Worm (Caenorhabditis elegans) whole organism, L3 larva: Measurements from ENCODE around the gene F02E8.4.

Experiments
- ZK546.5 ChIP-seq: sonication (generic microtip); optimal IDR thresholded peaks from 2 replicates; lab custom pipeline; 2017; ENCODE audit warnings: missing biosample characterization, missing genetic modification characterization
- aly-2 ChIP-seq: fragments of 150-350 bp; optimal IDR thresholded peaks from 2 replicates; lab custom pipeline; 2014; ENCODE audit warnings: missing biosample characterization, missing genetic modification characterization
- ceh-28 ChIP-seq: fragments of 150-350 bp; optimal IDR thresholded peaks from 2 replicates; lab custom pipeline; 2014; ENCODE audit warnings: missing biosample characterization, missing genetic modification reagents, missing genetic modification characterization
- ceh-9 ChIP-seq: sonication (generic microtip); optimal IDR thresholded peaks from 2 replicates; lab custom pipeline; 2018; ENCODE audit warnings: missing biosample characterization, missing genetic modification characterization
- egl-27 ChIP-seq: sonication (generic microtip); optimal IDR thresholded peaks from 4 replicates; lab custom pipeline; 2017; ENCODE audit warnings: missing biosample characterization, missing genetic modification reagents, missing genetic modification characterization
- egl-5 ChIP-seq: fragments of 150-350 bp; optimal IDR thresholded peaks from 2 replicates; lab custom pipeline; 2017; ENCODE audit warnings: missing biosample characterization, missing genetic modification reagents, missing genetic modification characterization, inconsistent platforms
- elt-1 ChIP-seq: fragments of 150-350 bp; optimal IDR thresholded peaks from 2 replicates; lab custom pipeline; 2014; ENCODE audit warnings: missing biosample characterization, missing genetic modification characterization
- elt-2 ChIP-seq: sonication (generic microtip); optimal IDR thresholded peaks from 2 replicates; lab custom pipeline; 2016; ENCODE audit warnings: missing genetic modification reagents, mild to moderate bottlenecking, missing genetic modification characterization, missing compliant biosample characterization
- eor-1 ChIP-seq, 2 experiments: fragments of 150-350 bp; optimal IDR thresholded peaks; 2 replicates each; lab custom pipeline; 2014 to 2018; ENCODE audit warnings: missing biosample characterization in 2 of 2, missing genetic modification characterization in 2 of 2
- fkh-10 ChIP-seq: sonication (generic microtip); optimal IDR thresholded peaks from 2 replicates; lab custom pipeline; 2017; ENCODE audit warnings: missing biosample characterization, missing genetic modification reagents, missing genetic modification characterization
- fkh-2 ChIP-seq: fragments of 150-350 bp; optimal IDR thresholded peaks from 2 replicates; lab custom pipeline; 2014; ENCODE audit warnings: missing biosample characterization, missing genetic modification reagents, missing genetic modification characterization
- jun-1 ChIP-seq: fragments of 150-350 bp; optimal IDR thresholded peaks from 2 replicates; lab custom pipeline; 2014; ENCODE audit warnings: missing biosample characterization, missing genetic modification reagents, missing genetic modification characterization
- lin-39 ChIP-seq: fragments of 150-350 bp; optimal IDR thresholded peaks from 2 replicates; lab custom pipeline; 2018; ENCODE audit warnings: missing biosample characterization, missing genetic modification reagents, missing genetic modification characterization
- mml-1 ChIP-seq: fragments of 150-350 bp; sonication (generic microtip); optimal IDR thresholded peaks from 3 replicates; lab custom pipeline; 2014; ENCODE audit warnings: missing biosample characterization, missing genetic modification characterization
- nhr-12 ChIP-seq: fragments of 150-350 bp; optimal IDR thresholded peaks from 2 replicates; lab custom pipeline; 2014; ENCODE audit warnings: missing biosample characterization, missing genetic modification characterization
- nhr-237 ChIP-seq: fragments of 150-350 bp; optimal IDR thresholded peaks from 2 replicates; lab custom pipeline; 2014; ENCODE audit warnings: missing biosample characterization, missing genetic modification characterization
- nhr-25 ChIP-seq: sonication (generic microtip); optimal IDR thresholded peaks from 2 replicates; lab custom pipeline; 2017; ENCODE audit warnings: missing biosample characterization, missing genetic modification characterization
- nhr-43 ChIP-seq: sonication (generic microtip); optimal IDR thresholded peaks from 2 replicates; lab custom pipeline; 2016; ENCODE audit warnings: mild to moderate bottlenecking, missing genetic modification characterization, missing compliant biosample characterization; ENCODE audit not compliant: poor library complexity, severe bottlenecking
- nhr-76 ChIP-seq: fragments of 150-350 bp; sonication (generic microtip); optimal IDR thresholded peaks from 5 replicates; lab custom pipeline; 2014; ENCODE audit warnings: missing biosample characterization, missing genetic modification characterization
- nhr-77 ChIP-seq: fragments of 150-350 bp; optimal IDR thresholded peaks from 2 replicates; lab custom pipeline; 2014; ENCODE audit warnings: missing biosample characterization, missing genetic modification characterization
- pha-4 ChIP-seq: fragments of 150-350 bp; optimal IDR thresholded peaks from 2 replicates; lab custom pipeline; 2014; ENCODE audit warnings: missing biosample characterization, missing genetic modification reagents, missing genetic modification characterization
- pqm-1 ChIP-seq: fragments of 150-350 bp; optimal IDR thresholded peaks from 2 replicates; lab custom pipeline; 2017; ENCODE audit warnings: missing biosample characterization, missing genetic modification characterization, inconsistent platforms
- sea-2 ChIP-seq: fragments of 150-350 bp; sonication (generic microtip); optimal IDR thresholded peaks from 4 replicates; lab custom pipeline; 2014; ENCODE audit warnings: missing biosample characterization, missing genetic modification reagents, missing genetic modification characterization
- skn-1 ChIP-seq: fragments of 150-350 bp; optimal IDR thresholded peaks from 2 replicates; lab custom pipeline; 2014; ENCODE audit warnings: missing biosample characterization, missing genetic modification characterization
- snpc-4 ChIP-seq: fragments of 150-350 bp; optimal IDR thresholded peaks from 2 replicates; lab custom pipeline; 2014; ENCODE audit warnings: missing biosample characterization, missing genetic modification characterization
- tbx-2 ChIP-seq: sonication (generic microtip); optimal IDR thresholded peaks from 2 replicates; lab custom pipeline; 2016; ENCODE audit warnings: mild to moderate bottlenecking, missing genetic modification characterization, missing compliant biosample characterization
- unc-39 ChIP-seq: sonication (generic microtip); optimal IDR thresholded peaks from 4 replicates; lab custom pipeline; 2017; ENCODE audit warnings: missing biosample characterization, missing genetic modification characterization
- zag-1 ChIP-seq: fragments of 150-350 bp; optimal IDR thresholded peaks from 2 replicates; lab custom pipeline; 2014; ENCODE audit warnings: missing biosample characterization, missing genetic modification characterization
- ztf-11 ChIP-seq: fragments of 150-350 bp; optimal IDR thresholded peaks from 2 replicates; lab custom pipeline; 2014; ENCODE audit warnings: missing biosample characterization, missing genetic modification characterization
- ztf-4 ChIP-seq: fragments of 150-350 bp; optimal IDR thresholded peaks from 2 replicates; lab custom pipeline; 2014; ENCODE audit warnings: missing biosample characterization, missing genetic modification characterization

F02E8.4 gene

ce11 chrX:4469297-4469816, 15.4 kb downstream of the F02E8.4 start, which contains the start of gene asb-2 (continued):
- peak; percentile 63 for TF ChIP-seq jun-1 (tag; lab: Kevin White, UChicago)
- peak; percentile 33 for TF ChIP-seq ceh-28 (tag; lab: Kevin White, UChicago)
- TF ChIP-seq pqm-1 (tag; lab: Kevin White, UChicago): peak; percentile 69
- TF ChIP-seq aly-2 (tag; lab: Kevin White, UChicago): no peak
- peak; percentile 41 for TF ChIP-seq ztf-4 (tag; lab: Kevin White, UChicago)
- TF ChIP-seq nhr-25: peak; percentile 97
- TF ChIP-seq ztf-11 (tag; lab: Kevin White, UChicago): no peak
- no peak for TF ChIP-seq eor-1 (tag; optimal IDR thresholded peaks at IDR 0.05; lab: Kevin White, UChicago)
- TF ChIP-seq snpc-4: peak; percentile 90
- no peak for TF ChIP-seq egl-27
- peak; percentile 42 for TF ChIP-seq tbx-2 (tag; lab: Kevin White, UChicago)
- no peak for TF ChIP-seq fkh-2
- TF ChIP-seq nhr-237 (tag; lab: Kevin White, UChicago): no peak
- TF ChIP-seq ceh-9: no peak
- peak; percentile 67 for TF ChIP-seq nhr-43 (tag; lab: Kevin White, UChicago)

ce11 chrX:4478503-4478902, 24.6 kb downstream of the F02E8.4 start:
- no peak for TF ChIP-seq fkh-10
- TF ChIP-seq mml-1 (tag; lab: Kevin White, UChicago): no peak
- TF ChIP-seq tbx-2 (tag; lab: Kevin White, UChicago): no peak
- TF ChIP-seq pha-4 (tag; lab: Kevin White, UChicago): peak; percentile 16
- TF ChIP-seq pqm-1 (tag; lab: Kevin White, UChicago): peak; percentile 86
- peak; percentile 84 for TF ChIP-seq elt-2 (tag; lab: Kevin White, UChicago)
- TF ChIP-seq egl-5: no peak

ce11 chrX:4479960-4480359, 26.0 kb downstream of the F02E8.4 start:
- TF ChIP-seq pqm-1 (tag; lab: Kevin White, UChicago) (peak; percentile 19), snpc-4 (no peak), nhr-43 (tag; lab: Kevin White, UChicago) (no peak), pha-4 (tag; lab: Kevin White, UChicago) (peak; percentile 59), nhr-77 (tag; lab: Kevin White, UChicago) (no peak), elt-2 (tag; lab: Kevin White, UChicago) (peak; percentile 5), unc-39 (tag; lab: Kevin White, UChicago) (no peak), tbx-2 (tag; lab: Kevin White, UChicago) (no peak)

ce11 chrX:4480800-4481199, 26.9 kb downstream of the F02E8.4 start:
- TF ChIP-seq ceh-9: no peak
- peak; percentile 89 for TF ChIP-seq elt-2 (tag; lab: Kevin White, UChicago)
- peak; percentile 82 for TF ChIP-seq pqm-1 (tag; lab: Kevin White, UChicago)
- TF ChIP-seq zag-1 (tag; lab: Kevin White, UChicago): no peak
- no peak for TF ChIP-seq skn-1 (tag; lab: Kevin White, UChicago)
- TF ChIP-seq sea-2 (GFP tag; lab: Kevin White, UChicago): no peak
- TF ChIP-seq eor-1 (tag; optimal IDR thresholded peaks at IDR 0.05; lab: Kevin White, UChicago): no peak
- no peak for TF ChIP-seq nhr-12 (tag; lab: Kevin White, UChicago)
- TF ChIP-seq egl-27: no peak
- TF ChIP-seq pha-4 (tag; lab: Kevin White, UChicago): peak; percentile 14

- peak; percentile 36 for TF ChIP-seq lin-39
- TF ChIP-seq ZK546.5 (tag; lab: Kevin White, UChicago): no peak
- TF ChIP-seq mml-1 (tag; lab: Kevin White, UChicago): no peak
- TF ChIP-seq elt-1 (tag; lab: Kevin White, UChicago): no peak
- TF ChIP-seq nhr-237 (tag; lab: Kevin White, UChicago): no peak
- no peak for TF ChIP-seq eor-1 (tag; optimal IDR thresholded peaks at IDR 0.05; lab: Kevin White, UChicago)
- TF ChIP-seq aly-2 (tag; lab: Kevin White, UChicago): no peak
- no peak for TF ChIP-seq unc-39 (tag; lab: Kevin White, UChicago)
- peak; percentile 43 for TF ChIP-seq nhr-25
- TF ChIP-seq ztf-4 (tag; lab: Kevin White, UChicago): no peak
- no peak for TF ChIP-seq nhr-76 (tag; lab: Kevin White, UChicago)
Measured at ce11 chrX:4484072-4484471, 30.2 kb downstream of the F02E8.4 start.
